Fruit fly (Drosophila melanogaster) whole organism, embryonic: ENCODE data around the gene ND-23.

ENCODE experiments used
- CG13123 ChIP-seq: fragments of 200-800 bp; sonication (Bioruptor generic); optimal IDR thresholded peaks from 2 replicates; lab custom pipeline; 2016; ENCODE audit warnings: missing biosample characterization, missing genetic modification characterization
- CG15479 ChIP-seq: fragments of 200-800 bp; sonication (Bioruptor generic); optimal IDR thresholded peaks from 3 replicates; lab custom pipeline; 2019; ENCODE audit warnings: missing biosample characterization, mild to moderate bottlenecking, missing genetic modification characterization, moderate library complexity
- CG6854 ChIP-seq: fragments of 200-800 bp; sonication (Bioruptor generic); optimal IDR thresholded peaks from 3 replicates; lab custom pipeline; 2017; ENCODE audit warnings: missing biosample characterization, mild to moderate bottlenecking, missing genetic modification characterization
- CG8924 ChIP-seq: fragments of 200-800 bp; optimal IDR thresholded peaks from 3 replicates; lab custom pipeline; 2019; ENCODE audit warnings: missing biosample characterization, mild to moderate bottlenecking, missing genetic modification characterization, moderate library complexity
- D19A ChIP-seq: fragments of 200-800 bp; optimal IDR thresholded peaks from 3 replicates; lab custom pipeline; 2019; ENCODE audit warnings: missing biosample characterization, mild to moderate bottlenecking, missing genetic modification characterization, moderate library complexity
- kah ChIP-seq: fragments of 200-800 bp; sonication (Bioruptor generic); optimal IDR thresholded peaks from 2 replicates; lab custom pipeline; 2018; ENCODE audit warnings: missing biosample characterization, mild to moderate bottlenecking, missing genetic modification characterization

DNA sequence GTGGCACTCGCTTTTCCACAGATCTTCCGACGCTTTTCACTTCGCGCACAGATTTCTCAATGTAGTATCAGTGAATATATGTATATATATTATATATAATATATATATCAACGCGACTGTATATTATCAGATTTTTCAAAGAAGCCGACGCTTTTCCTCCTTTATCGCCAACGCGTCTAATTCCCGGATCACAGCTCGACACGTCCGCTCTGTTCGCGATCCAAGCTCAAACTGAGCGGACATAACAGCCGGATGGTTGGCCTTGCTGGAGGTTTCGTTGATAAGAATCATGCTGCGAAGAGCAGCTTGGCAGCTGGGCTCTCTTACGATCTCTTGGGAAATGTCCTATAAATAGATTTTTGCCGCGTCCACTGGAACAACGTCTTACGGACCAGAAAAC is 16.4 kb upstream of the ND-23 start, which contains the start of gene cv-d:
- TF ChIP-seq CG6854 (GFP tag; lab: Kevin White, UChicago) (no peak), kah (GFP tag; lab: Kevin White, UChicago) (no peak), D19A (no peak), CG8924 (tag; lab: Kevin White, UChicago) (no peak), CG13123 (GFP tag; lab: Kevin White, UChicago) (no peak), CG15479 (GFP tag; lab: Kevin White, UChicago) (no peak)
